Worm (Caenorhabditis elegans) whole organism, L4 larva: Measurements from ENCODE around the gene F28C6.8.

Source experiments
- D1046.2 ChIP-seq: fragments of 200-800 bp; sonication (Bioruptor generic); IDR thresholded peaks from 2 replicates; pipeline ENCODE4 v1.3.6; 2022; ENCODE audit warnings: missing genetic modification characterization, missing compliant biosample characterization
- F10B5.3 ChIP-seq: sonication (generic microtip); optimal IDR thresholded peaks from 2 replicates; lab custom pipeline; 2016; ENCODE audit warnings: mild to moderate bottlenecking, missing genetic modification characterization, missing compliant biosample characterization
- Y105C5A.15 ChIP-seq: fragments of 200-800 bp; sonication (Bioruptor generic); IDR thresholded peaks from 2 replicates; pipeline ENCODE4 v1.3.6; 2022; ENCODE audit warnings: missing genetic modification characterization, missing compliant biosample characterization
- Y5F2A.4 ChIP-seq: fragments of 200-800 bp; sonication (Bioruptor generic); optimal IDR thresholded peaks from 2 replicates; lab custom pipeline; 2018; ENCODE audit warnings: mild to moderate bottlenecking, missing genetic modification characterization, missing compliant biosample characterization
- ZK337.2 ChIP-seq: fragments of 200-800 bp; sonication (Bioruptor generic); IDR thresholded peaks from 2 replicates; pipeline ENCODE4 v1.3.6; 2022; ENCODE audit warnings: missing genetic modification reagents, missing genetic modification characterization, missing compliant biosample characterization
- ama-1 ChIP-seq: fragments of 150-350 bp; optimal IDR thresholded peaks from 2 replicates; lab custom pipeline; 2014; ENCODE audit warnings: inconsistent platforms, mixed read lengths
- ceh-20 ChIP-seq: fragments of 200-800 bp; sonication (Bioruptor generic); IDR thresholded peaks from 2 replicates; pipeline ENCODE4 v1.3.6; 2022; ENCODE audit warnings: missing genetic modification reagents, missing genetic modification characterization, missing compliant biosample characterization
- ceh-28 ChIP-seq: fragments of 150-350 bp; optimal IDR thresholded peaks from 2 replicates; lab custom pipeline; 2014; ENCODE audit warnings: missing biosample characterization, missing genetic modification reagents, missing genetic modification characterization
- ceh-44 ChIP-seq: fragments of 200-800 bp; sonication (Bioruptor generic); IDR thresholded peaks from 2 replicates; pipeline ENCODE4 v1.3.6; 2022; ENCODE audit warnings: missing genetic modification reagents, missing genetic modification characterization, missing compliant biosample characterization
- ces-1 ChIP-seq: fragments of 150-350 bp; sonication (generic microtip); optimal IDR thresholded peaks from 4 replicates; lab custom pipeline; 2014; ENCODE audit warnings: missing biosample characterization, missing genetic modification reagents, missing genetic modification characterization
- cey-2 ChIP-seq: sonication (generic microtip); optimal IDR thresholded peaks from 3 replicates; lab custom pipeline; 2017; ENCODE audit warnings: missing genetic modification characterization, mild to moderate bottlenecking, missing compliant biosample characterization, antibody characterized with exemption, borderline replicate concordance; ENCODE audit not compliant: insufficient read depth
- daf-12 ChIP-seq: fragments of 150-350 bp; optimal IDR thresholded peaks from 2 replicates; lab custom pipeline; 2014; ENCODE audit warnings: missing biosample characterization, missing genetic modification reagents, missing genetic modification characterization
- daf-8 ChIP-seq: fragments of 200-800 bp; sonication (Bioruptor generic); IDR thresholded peaks from 2 replicates; pipeline ENCODE4 v1.3.6; 2022; ENCODE audit warnings: missing genetic modification characterization, missing compliant biosample characterization
- dmd-6 ChIP-seq: fragments of 200-800 bp; sonication (Bioruptor generic); IDR thresholded peaks from 2 replicates; pipeline ENCODE4 v1.3.6; 2022; ENCODE audit warnings: missing genetic modification reagents, missing genetic modification characterization, missing compliant biosample characterization
- dmd-8 ChIP-seq: fragments of 200-800 bp; sonication (Bioruptor generic); IDR thresholded peaks from 2 replicates; pipeline ENCODE4 v1.3.6; 2022; ENCODE audit warnings: missing genetic modification characterization, missing compliant biosample characterization
- egl-27 ChIP-seq: sonication (generic microtip); optimal IDR thresholded peaks from 3 replicates; lab custom pipeline; 2017; ENCODE audit warnings: missing biosample characterization, missing genetic modification reagents, missing genetic modification characterization
- fkh-10 ChIP-seq: fragments of 150-350 bp; optimal IDR thresholded peaks from 2 replicates; lab custom pipeline; 2014; ENCODE audit warnings: missing biosample characterization, missing genetic modification reagents, missing genetic modification characterization
- fos-1 ChIP-seq: fragments of 150-350 bp; optimal IDR thresholded peaks from 2 replicates; lab custom pipeline; 2014; ENCODE audit warnings: missing biosample characterization, missing genetic modification characterization
- jun-1 ChIP-seq: fragments of 150-350 bp; optimal IDR thresholded peaks from 2 replicates; lab custom pipeline; 2014; ENCODE audit warnings: missing biosample characterization, missing genetic modification reagents, missing genetic modification characterization
- lim-7 ChIP-seq: fragments of 200-800 bp; sonication (Bioruptor generic); IDR thresholded peaks from 2 replicates; pipeline ENCODE4 v1.3.6; 2022; ENCODE audit warnings: missing genetic modification characterization, missing compliant biosample characterization
- lin-1 ChIP-seq: fragments of 200-800 bp; sonication (Bioruptor generic); IDR thresholded peaks from 2 replicates; pipeline ENCODE4 v1.3.6; 2022; ENCODE audit warnings: missing genetic modification reagents, missing genetic modification characterization, missing compliant biosample characterization
- lin-29 ChIP-seq: fragments of 200-800 bp; sonication (Bioruptor generic); IDR thresholded peaks from 2 replicates; pipeline ENCODE4 v1.3.6; 2022; ENCODE audit warnings: missing genetic modification reagents, missing genetic modification characterization, missing compliant biosample characterization
- lin-39 ChIP-seq: fragments of 150-350 bp; optimal IDR thresholded peaks from 2 replicates; lab custom pipeline; 2014; ENCODE audit warnings: missing biosample characterization, missing genetic modification reagents, missing genetic modification characterization
- lir-3 ChIP-seq: sonication (generic microtip); optimal IDR thresholded peaks from 2 replicates; lab custom pipeline; 2016; ENCODE audit warnings: mild to moderate bottlenecking, missing genetic modification characterization, missing compliant biosample characterization
- lsy-2 ChIP-seq, 2 experiments: fragments of 150-350 bp in 1 of 2; sonication (generic microtip) in 1 of 2; optimal IDR thresholded peaks; 2 replicates each; lab custom pipeline; 2014 to 2017; ENCODE audit warnings: missing biosample characterization in 2 of 2, missing genetic modification characterization in 2 of 2
- mdl-1 ChIP-seq, 2 experiments: fragments of 150-350 bp in 1 of 2; sonication (generic microtip) in 1 of 2; optimal IDR thresholded peaks; 2 replicates each; lab custom pipeline; 2014 to 2017; ENCODE audit warnings: missing biosample characterization in 2 of 2, missing genetic modification characterization in 2 of 2
- mdt-29 ChIP-seq: fragments of 200-800 bp; sonication (Bioruptor generic); IDR thresholded peaks from 2 replicates; pipeline ENCODE4 v1.3.6; 2022; ENCODE audit warnings: missing genetic modification reagents, missing genetic modification characterization, missing compliant biosample characterization
- mep-1 ChIP-seq: fragments of 150-350 bp; sonication (generic microtip); optimal IDR thresholded peaks from 3 replicates; lab custom pipeline; 2014; ENCODE audit warnings: missing biosample characterization, missing genetic modification characterization
- mes-2 ChIP-seq: sonication (generic microtip); optimal IDR thresholded peaks from 2 replicates; lab custom pipeline; 2016; ENCODE audit warnings: missing genotype, mild to moderate bottlenecking, missing genetic modification characterization, missing compliant biosample characterization; ENCODE audit not compliant: poor library complexity, severe bottlenecking
- mxl-2 ChIP-seq: fragments of 200-800 bp; sonication (Bioruptor generic); conservative IDR thresholded peaks from 2 replicates; pipeline ENCODE4 v1.3.6; 2022; ENCODE audit warnings: missing genetic modification reagents, missing genetic modification characterization, missing compliant biosample characterization
- nhr-41 ChIP-seq: fragments of 200-800 bp; sonication (Bioruptor generic); IDR thresholded peaks from 2 replicates; pipeline ENCODE4 v1.3.6; 2022; ENCODE audit warnings: missing genetic modification reagents, missing genetic modification characterization, missing compliant biosample characterization
- nhr-42 ChIP-seq: fragments of 200-800 bp; sonication (Bioruptor generic); IDR thresholded peaks from 2 replicates; pipeline ENCODE4 v1.3.6; 2022; ENCODE audit warnings: missing genetic modification characterization, missing compliant biosample characterization
- nhr-77 ChIP-seq: fragments of 150-350 bp; optimal IDR thresholded peaks from 2 replicates; lab custom pipeline; 2014; ENCODE audit warnings: missing biosample characterization, missing genetic modification characterization
- pha-4 ChIP-seq, 2 experiments: fragments of 150-350 bp in 1 of 2; fragments of 200-800 bp in 1 of 2; sonication (Bioruptor generic) in 1 of 2; IDR thresholded peaks in 1 of 2; optimal IDR thresholded peaks in 1 of 2; 2 replicates each; pipeline versions ENCODE4 v1.3.6 to Lab custom; 2014 to 2022; ENCODE audit warnings: missing genetic modification characterization in 2 of 2, missing genetic modification reagents in 2 of 2, missing biosample characterization in 1 of 2, missing compliant biosample characterization in 1 of 2
- rbr-2 ChIP-seq: sonication (generic microtip); optimal IDR thresholded peaks from 2 replicates; lab custom pipeline; 2016; ENCODE audit warnings: missing genotype, missing genetic modification characterization, missing compliant biosample characterization
- saeg-2 ChIP-seq: fragments of 200-800 bp; sonication (Bioruptor generic); IDR thresholded peaks from 2 replicates; pipeline ENCODE4 v1.3.6; 2022; ENCODE audit warnings: missing genetic modification reagents, missing genetic modification characterization, missing compliant biosample characterization
- snpc-4 ChIP-seq: fragments of 150-350 bp; optimal IDR thresholded peaks from 2 replicates; lab custom pipeline; 2014; ENCODE audit warnings: missing biosample characterization, missing genetic modification characterization
- tra-1 ChIP-seq: fragments of 200-800 bp; sonication (Bioruptor generic); IDR thresholded peaks from 2 replicates; pipeline ENCODE4 v1.3.6; 2022; ENCODE audit warnings: missing genetic modification reagents, missing genetic modification characterization, missing compliant biosample characterization
- unc-130 ChIP-seq: sonication (generic microtip); optimal IDR thresholded peaks from 2 replicates; lab custom pipeline; 2016; ENCODE audit warnings: missing genetic modification reagents, missing genetic modification characterization, missing compliant biosample characterization
- unc-39 ChIP-seq: sonication (generic microtip); optimal IDR thresholded peaks from 2 replicates; lab custom pipeline; 2017; ENCODE audit warnings: missing biosample characterization, missing genetic modification characterization
- unc-62 ChIP-seq, 3 experiments: fragments of 150-350 bp in 1 of 3; sonication (generic microtip); optimal IDR thresholded peaks in 2 of 3; peaks in 1 of 3; 1 replicate in 1 of 3; 2 replicates in 2 of 3; lab custom pipeline; 2014 to 2017; ENCODE audit warnings: missing biosample characterization in 3 of 3, missing genetic modification characterization in 3 of 3, missing genetic modification reagents in 3 of 3, missing genotype in 1 of 3
- vab-7 ChIP-seq: fragments of 200-800 bp; sonication (Bioruptor generic); IDR thresholded peaks from 2 replicates; pipeline ENCODE4 v1.3.6; 2022; ENCODE audit warnings: missing genetic modification reagents, missing genetic modification characterization, missing compliant biosample characterization
- zfp-2 ChIP-seq: sonication (generic microtip); optimal IDR thresholded peaks from 2 replicates; lab custom pipeline; 2016; ENCODE audit warnings: mild to moderate bottlenecking, missing genetic modification characterization, missing compliant biosample characterization
- zfp-3 ChIP-seq: fragments of 200-800 bp; sonication (Bioruptor generic); conservative IDR thresholded peaks from 2 replicates; pipeline ENCODE4 v1.3.6; 2022; ENCODE audit warnings: missing genetic modification reagents, missing genetic modification characterization, missing compliant biosample characterization
- zip-2 ChIP-seq: fragments of 150-350 bp; optimal IDR thresholded peaks from 2 replicates; lab custom pipeline; 2014; ENCODE audit warnings: missing biosample characterization, missing genetic modification characterization
- ztf-11 ChIP-seq: fragments of 150-350 bp; optimal IDR thresholded peaks from 2 replicates; lab custom pipeline; 2014; ENCODE audit warnings: missing biosample characterization, missing genetic modification characterization
- ztf-7 ChIP-seq: fragments of 150-350 bp; optimal IDR thresholded peaks from 2 replicates; lab custom pipeline; 2014; ENCODE audit warnings: missing biosample characterization, missing genetic modification characterization

Gene F28C6.8

DNA sequence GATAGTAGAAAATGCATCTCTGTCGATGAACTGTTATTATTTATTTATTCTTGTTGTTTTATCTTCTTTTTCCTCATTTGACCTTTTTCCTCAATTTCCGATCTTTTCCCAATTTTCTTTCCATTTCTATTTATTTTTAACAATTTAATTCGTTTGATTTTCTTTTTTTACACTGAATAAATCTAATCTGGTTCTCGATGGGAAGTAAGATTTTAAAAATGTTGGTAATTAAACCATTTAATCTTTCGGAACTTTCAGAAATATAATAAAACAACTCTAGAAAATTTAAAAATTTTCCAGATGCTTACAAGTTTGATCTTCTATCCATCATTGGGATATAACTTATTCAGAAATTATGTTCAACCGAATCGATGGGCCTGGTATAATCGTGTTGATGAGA lies at the start of gene F28C6.8:
TSS of gene F28C6.8 (plus strand) at position 301 of the 400 bp plus-strand sequence.
- TF ChIP-seq lin-39 (tag; lab: Kevin White, UChicago) (no peak), nhr-42 (no peak), ama-1 (lab: Kevin White, UChicago) (no peak), daf-12 (tag; lab: Kevin White, UChicago) (no peak), ceh-44 (GFP tag; lab: Robert Waterston, UW) (no peak), Y5F2A.4 (no peak), rbr-2 (tag; lab: Kevin White, UChicago) (no peak), F10B5.3 (no peak), saeg-2 (GFP tag; lab: Robert Waterston, UW) (no peak), mdt-29 (GFP tag; lab: Robert Waterston, UW) (no peak), mes-2 (tag; lab: Kevin White, UChicago) (no peak), ztf-7 (no peak), lim-7 (GFP tag; lab: Robert Waterston, UW) (no peak), ces-1 (no peak), dmd-8 (GFP tag; lab: Robert Waterston, UW) (no peak)

- TF ChIP-seq ama-1 (lab: Kevin White, UChicago) (peak; percentile 31), lsy-2 (tag; optimal IDR thresholded peaks at IDR 0.05; lab: Kevin White, UChicago) (peak in 1 of 2 experiments; percentile 34), jun-1 (tag; lab: Kevin White, UChicago) (no peak), lir-3 (tag; lab: Kevin White, UChicago) (no peak), fkh-10 (GFP tag; lab: Kevin White, UChicago) (peak; percentile 99), tra-1 (GFP tag; lab: Robert Waterston, UW) (no peak), nhr-77 (tag; lab: Kevin White, UChicago) (no peak), D1046.2 (GFP tag; lab: Robert Waterston, UW) (no peak), unc-62 (GFP tag; optimal IDR thresholded peaks at IDR 0.05 in 1 of 2; lab: Kevin White, UChicago) (no peak), unc-62 (tag; optimal IDR thresholded peaks at IDR 0.05; lab: Kevin White, UChicago) (no peak), vab-7 (no peak), ces-1 (peak; percentile 82)
Measured at ce11 chrII:8559188-8559587, 47.5 kb upstream of the F28C6.8 start.

ce11 chrII:8561227-8561626 lies 45.4 kb upstream of the F28C6.8 start, which contains the start of gene iff-2:
Gene iff-2 (minus strand): TSS chrII:8561367.
- no peak for TF ChIP-seq unc-39 (tag; lab: Kevin White, UChicago)
- peak; percentile 14 to 100 for TF ChIP-seq unc-62 (GFP tag; optimal IDR thresholded peaks at IDR 0.05 in 1 of 2; lab: Kevin White, UChicago)
- TF ChIP-seq unc-62 (tag; optimal IDR thresholded peaks at IDR 0.05; lab: Kevin White, UChicago), result peak; percentile 51
- TF ChIP-seq ztf-11 (tag; lab: Kevin White, UChicago), result peak; percentile 2
- no peak for TF ChIP-seq daf-8 (GFP tag; lab: Robert Waterston, UW)
- peak; percentile 80 for TF ChIP-seq egl-27 (tag; lab: Kevin White, UChicago)
- peak; percentile 85 for TF ChIP-seq cey-2 (tag; lab: Kevin White, UChicago)
- TF ChIP-seq zip-2 (tag; lab: Kevin White, UChicago), result peak; percentile 89
- peak; percentile 58 for TF ChIP-seq fos-1 (tag; lab: Kevin White, UChicago)
- TF ChIP-seq mdl-1 (tag; optimal IDR thresholded peaks at IDR 0.05; lab: Kevin White, UChicago), result peak; percentile 93 to 99
- TF ChIP-seq lin-1 (GFP tag; lab: Robert Waterston, UW), result peak; percentile 96
- peak; percentile 97 for TF ChIP-seq zfp-3
- peak; percentile 100 for TF ChIP-seq zfp-2 (tag; lab: Kevin White, UChicago)
- peak; percentile 99 for TF ChIP-seq dmd-6
- TF ChIP-seq snpc-4 (tag; lab: Kevin White, UChicago), result peak; percentile 70
- peak; percentile 93 for TF ChIP-seq vab-7
- TF ChIP-seq ceh-20, result peak; percentile 98
- TF ChIP-seq ces-1, result peak; percentile 77
- peak; percentile 68 for TF ChIP-seq ama-1 (lab: Kevin White, UChicago)
- TF ChIP-seq Y105C5A.15 (GFP tag; lab: Robert Waterston, UW), result no peak
- peak; percentile 94 for TF ChIP-seq nhr-41 (GFP tag; lab: Robert Waterston, UW)
- peak; percentile 96 for TF ChIP-seq pha-4 (GFP tag; IDR thresholded peaks at IDR 0.05; lab: Robert Waterston, UW)
- TF ChIP-seq pha-4 (tag; optimal IDR thresholded peaks at IDR 0.05; lab: Kevin White, UChicago), result no peak
- TF ChIP-seq unc-130 (GFP tag; lab: Kevin White, UChicago), result peak; percentile 51
- peak; percentile 41 for TF ChIP-seq ceh-28 (tag; lab: Kevin White, UChicago)
- peak; percentile 99 for TF ChIP-seq mep-1 (tag; lab: Kevin White, UChicago)
- TF ChIP-seq ZK337.2 (GFP tag; lab: Robert Waterston, UW), result peak; percentile 63; the same call in 1 of the 2 replicates
- TF ChIP-seq mxl-2 (GFP tag; lab: Robert Waterston, UW), result peak; percentile 92
- peak; percentile 88 for TF ChIP-seq lin-29 (GFP tag; lab: Robert Waterston, UW)
